Fruit fly (Drosophila melanogaster): ENCODE data around the gene brv1.
A peak's percentile ranks its signal among the peaks of the same experiment; 100 is the strongest.

dm6 chr3L:19524690-19525089 is 38.4 kb upstream of the brv1 start:
- no peak for TF ChIP-seq CG12605 (GFP tag; IDR thresholded peaks at IDR 0.05)
- no peak for TF ChIP-seq CG8301 (tag; optimal IDR thresholded peaks at IDR 0.05)
- no peak for TF ChIP-seq CG17806 (tag; optimal IDR thresholded peaks at IDR 0.05)
- TF ChIP-seq D1 (tag; optimal IDR thresholded peaks at IDR 0.05), result no peak
- TF ChIP-seq CG34367 (tag; optimal IDR thresholded peaks at IDR 0.05), result no peak
- no peak for TF ChIP-seq Ets98B (GFP tag; IDR thresholded peaks at IDR 0.05)
- TF ChIP-seq CG4496 (GFP tag; IDR thresholded peaks at IDR 0.05), result no peak
- TF ChIP-seq CG9948 (tag; optimal IDR thresholded peaks at IDR 0.05), result no peak
- TF ChIP-seq CG10348 (GFP tag; IDR thresholded peaks at IDR 0.05), result 0 out of 2 replicates have a peak, but pooled peaks have one; percentile 7
- no peak for TF ChIP-seq Pif1B (GFP tag; optimal IDR thresholded peaks at IDR 0.05)
- no peak for TF ChIP-seq Snoo (tag; optimal IDR thresholded peaks at IDR 0.05)
